Worm (Caenorhabditis elegans): Measurements from ENCODE around the gene sre-43.

DNA sequence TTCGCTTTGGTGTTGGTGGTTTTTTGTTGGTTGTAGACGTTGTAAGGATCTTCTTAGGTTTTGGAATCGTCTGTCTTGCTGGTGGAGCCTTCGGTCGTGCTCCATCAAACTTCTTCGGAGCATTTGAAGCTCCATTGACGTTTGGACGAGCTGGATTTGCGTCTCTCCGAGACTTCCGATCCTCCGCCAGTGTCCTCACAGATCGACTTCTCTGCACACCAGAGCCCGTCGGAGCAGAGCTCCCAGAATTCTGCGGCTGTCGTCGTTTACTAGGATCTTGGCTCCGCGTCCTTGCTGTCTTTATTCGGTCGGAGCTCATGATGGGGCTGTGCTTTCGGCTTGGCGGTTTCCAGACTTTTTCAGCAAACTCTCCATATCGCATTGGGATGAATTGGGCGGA lies 7.3 kb downstream of the sre-43 start:
- TF ChIP-seq ref-1 (GFP tag; conservative IDR thresholded peaks at IDR 0.05) (no peak), med-1 (GFP tag; optimal IDR thresholded peaks at IDR 0.05; ENCODE audit: insufficient read depth) (no peak), ztf-23 (GFP tag; IDR thresholded peaks at IDR 0.05) (no peak), T22C8.4 (GFP tag; IDR thresholded peaks at IDR 0.05) (no peak), ztf-29 (GFP tag; IDR thresholded peaks at IDR 0.05) (no peak), tab-1 (GFP tag; IDR thresholded peaks at IDR 0.05) (no peak), cog-1 (tag; optimal IDR thresholded peaks at IDR 0.05) (no peak), flt-1 (GFP tag; IDR thresholded peaks at IDR 0.05) (no peak), klf-2 (GFP tag; conservative IDR thresholded peaks at IDR 0.05) (no peak)
